Worm (Caenorhabditis elegans) whole organism, late embryonic: ENCODE data around the gene M01F1.4.

Experiments
- pha-4 ChIP-seq: fragments of 150-350 bp; optimal IDR thresholded peaks from 2 replicates; lab custom pipeline; 2018; ENCODE audit warnings: missing biosample characterization, missing genetic modification reagents, missing genetic modification characterization
- ztf-16 ChIP-seq: sonication (generic microtip); optimal IDR thresholded peaks from 2 replicates; lab custom pipeline; 2017; ENCODE audit warnings: missing genetic modification characterization, missing compliant biosample characterization

ce11 chrIII:3542105-3542504 is 32.3 kb upstream of the M01F1.4 start:
- TF ChIP-seq ztf-16 (no peak), pha-4 (no peak)
